Fruit fly (Drosophila melanogaster): ENCODE results near the gene CG13771.

Gene CG13771

dm6 chr2L:6693794-6694254 lies 30.4 kb upstream of the CG13771 start (continued):
- TF ChIP-seq cato (GFP tag; optimal IDR thresholded peaks at IDR 0.05; ENCODE audit: borderline replicate concordance) (no peak), Max (GFP tag; optimal IDR thresholded peaks at IDR 0.05) (no peak), klu (GFP tag; IDR thresholded peaks at IDR 0.05) (no peak), nmo (GFP tag; optimal IDR thresholded peaks at IDR 0.05) (peak; percentile 76), CG31365 (tag; optimal IDR thresholded peaks at IDR 0.05) (no peak), hkb (optimal IDR thresholded peaks at IDR 0.05) (no peak), hkb (GFP tag; IDR thresholded peaks at IDR 0.05) (0 out of 2 replicates have a peak, but pooled peaks have one; percentile 9), sc (optimal IDR thresholded peaks at IDR 0.05) (no peak), sc (GFP tag; optimal IDR thresholded peaks at IDR 0.05) (peak; percentile 37), nom (GFP tag; optimal IDR thresholded peaks at IDR 0.05) (peak; percentile 45), Hr3 (GFP tag; optimal IDR thresholded peaks at IDR 0.05) (peak; percentile 27), NC2α (GFP tag; optimal IDR thresholded peaks at IDR 0.05) (no peak), crc (GFP tag; optimal IDR thresholded peaks at IDR 0.05) (no peak), danr (GFP tag; IDR thresholded peaks at IDR 0.05) (0 out of 2 replicates have a peak, but pooled peaks have one; percentile 28), fd96Cb (tag; optimal IDR thresholded peaks at IDR 0.05) (peak; percentile 46), dan (GFP tag; IDR thresholded peaks at IDR 0.05) (no peak), CG6854 (GFP tag; optimal IDR thresholded peaks at IDR 0.05) (peak; percentile 36), CG3281 (GFP tag; optimal IDR thresholded peaks at IDR 0.05) (peak; percentile 33), unpg (GFP tag; optimal IDR thresholded peaks at IDR 0.05) (peak; percentile 36), CG11093 (GFP tag; IDR thresholded peaks at IDR 0.05) (no peak), ash1 (GFP tag; optimal IDR thresholded peaks at IDR 0.05) (no peak), Lhr (GFP tag; optimal IDR thresholded peaks at IDR 0.05) (no peak), al (GFP tag; IDR thresholded peaks at IDR 0.05) (no peak), ftz-f1 (GFP tag; optimal IDR thresholded peaks at IDR 0.05) (no peak), Deaf1 (tag; optimal IDR thresholded peaks at IDR 0.05) (peak; percentile 40), CG6254 (GFP tag; optimal IDR thresholded peaks at IDR 0.05) (peak; percentile 31), Fer3 (tag; optimal IDR thresholded peaks at IDR 0.05) (no peak), zen (tag; optimal IDR thresholded peaks at IDR 0.05) (no peak), CG43689 (GFP tag; IDR thresholded peaks at IDR 0.05) (no peak), CG2875 (GFP tag; optimal IDR thresholded peaks at IDR 0.05) (peak; percentile 50), tap (tag; optimal IDR thresholded peaks at IDR 0.05) (peak; percentile 49), CG11723 (GFP tag; optimal IDR thresholded peaks at IDR 0.05) (peak; percentile 28), CG8359 (GFP tag; optimal IDR thresholded peaks at IDR 0.05; ENCODE audit: borderline replicate concordance) (no peak), unc-4 (GFP tag; IDR thresholded peaks at IDR 0.05; ENCODE audit: partially characterized antibody) (no peak), vnd (GFP tag; IDR thresholded peaks at IDR 0.05; ENCODE audit: partially characterized antibody) (no peak), gcm (GFP tag; optimal IDR thresholded peaks at IDR 0.05) (peak; percentile 56), ewg (GFP tag; optimal IDR thresholded peaks at IDR 0.05) (peak; percentile 24), CG14710 (tag; optimal IDR thresholded peaks at IDR 0.05) (peak; percentile 63), CG9727 (GFP tag; optimal IDR thresholded peaks at IDR 0.05) (peak; percentile 64), CG6689 (GFP tag; IDR thresholded peaks at IDR 0.05) (peak; percentile 45), HHEX (GFP tag; optimal IDR thresholded peaks at IDR 0.05) (peak; percentile 30), ATbp (GFP tag; optimal IDR thresholded peaks at IDR 0.05) (peak; percentile 39), CG7556 (GFP tag; optimal IDR thresholded peaks at IDR 0.05) (peak; percentile 82), CG12659 (GFP tag; optimal IDR thresholded peaks at IDR 0.05) (peak; percentile 50), D19A (tag; optimal IDR thresholded peaks at IDR 0.05) (peak; percentile 72), Med (GFP tag) (peak; percentile 53), CG18262 (tag; optimal IDR thresholded peaks at IDR 0.05) (peak; percentile 85), CG17359 (tag; optimal IDR thresholded peaks at IDR 0.05) (peak; percentile 48), phol (tag; optimal IDR thresholded peaks at IDR 0.05) (peak; percentile 73), CG10147 (GFP tag; optimal IDR thresholded peaks at IDR 0.05) (peak; percentile 34)
